Fruit fly (Drosophila melanogaster) whole organism, embryonic: ENCODE measurements around the gene Exn.
"Not testable (repeated sequence)": the region's sequence is repeated elsewhere in the genome, so short reads cannot be mapped to it uniquely, and the experiment has no call there.

Experiments
- Ada2b ChIP-seq: fragments of 200-800 bp; sonication (Bioruptor generic); IDR thresholded peaks from 2 replicates; pipeline ENCODE4 v1.3.6; 2022; ENCODE audit warnings: missing biosample characterization, missing genetic modification characterization
- Bgb ChIP-seq: fragments of 200-800 bp; sonication (Bioruptor generic); IDR thresholded peaks from 2 replicates; pipeline ENCODE4 v1.3.6; 2022; ENCODE audit warnings: missing biosample characterization, missing genetic modification characterization; ENCODE audit not compliant: partially characterized antibody
- CG10267 ChIP-seq: fragments of 200-800 bp; sonication (Bioruptor generic); optimal IDR thresholded peaks from 2 replicates; lab custom pipeline; 2018; ENCODE audit warnings: missing biosample characterization, mild to moderate bottlenecking, missing genetic modification characterization, moderate library complexity
- CG12391 ChIP-seq: fragments of 200-800 bp; sonication (Bioruptor generic); optimal IDR thresholded peaks from 3 replicates; lab custom pipeline; 2018; ENCODE audit warnings: missing biosample characterization, mild to moderate bottlenecking, missing genetic modification characterization, moderate library complexity
- CG13296 ChIP-seq: fragments of 200-800 bp; sonication (Bioruptor generic); optimal IDR thresholded peaks from 3 replicates; lab custom pipeline; 2018; ENCODE audit warnings: missing biosample characterization, mild to moderate bottlenecking, missing genetic modification characterization
- CG14860 ChIP-seq: fragments of 200-800 bp; sonication (Bioruptor generic); IDR thresholded peaks from 3 replicates; pipeline ENCODE4 v1.3.6; 2022; ENCODE audit warnings: missing biosample characterization, missing genetic modification characterization; ENCODE audit not compliant: partially characterized antibody
- CG15601 ChIP-seq: fragments of 200-800 bp; sonication (Bioruptor generic); optimal IDR thresholded peaks from 3 replicates; lab custom pipeline; 2019; ENCODE audit warnings: missing biosample characterization, mild to moderate bottlenecking, missing genetic modification characterization, moderate library complexity
- CG16813 ChIP-seq: fragments of 200-800 bp; sonication (Bioruptor generic); IDR thresholded peaks from 3 replicates; pipeline ENCODE4 v1.3.6; 2022; ENCODE audit warnings: missing biosample characterization, missing genetic modification characterization; ENCODE audit not compliant: partially characterized antibody
- CG17612 ChIP-seq: fragments of 200-800 bp; sonication (Bioruptor generic); IDR thresholded peaks from 2 replicates; pipeline ENCODE4 v1.3.6; 2022; ENCODE audit warnings: missing biosample characterization, missing genetic modification characterization
- CG18262 ChIP-seq: fragments of 200-800 bp; optimal IDR thresholded peaks from 3 replicates; lab custom pipeline; 2019; ENCODE audit warnings: missing biosample characterization, mild to moderate bottlenecking, missing genetic modification characterization, moderate library complexity
- CG2116 ChIP-seq: fragments of 200-800 bp; sonication (Bioruptor generic); optimal IDR thresholded peaks from 3 replicates; lab custom pipeline; 2018; ENCODE audit warnings: missing biosample characterization, mild to moderate bottlenecking, missing genetic modification characterization
- CG34224 ChIP-seq: fragments of 200-800 bp; sonication (Bioruptor generic); IDR thresholded peaks from 3 replicates; pipeline ENCODE4 v1.3.6; 2022; ENCODE audit warnings: missing biosample characterization, missing genetic modification characterization; ENCODE audit not compliant: partially characterized antibody
- CG4617 ChIP-seq: fragments of 200-800 bp; sonication (Bioruptor generic); optimal IDR thresholded peaks from 3 replicates; lab custom pipeline; 2016; ENCODE audit warnings: missing biosample characterization, missing genetic modification characterization, borderline replicate concordance
- CG7963 ChIP-seq: fragments of 200-800 bp; sonication (Bioruptor generic); IDR thresholded peaks from 3 replicates; pipeline ENCODE4 v1.3.6; 2022; ENCODE audit warnings: missing biosample characterization, missing genetic modification characterization; ENCODE audit not compliant: partially characterized antibody
- CG8290 ChIP-seq, 3 experiments: fragments of 200-800 bp; sonication (Bioruptor generic); optimal IDR thresholded peaks; 2 replicates each; lab custom pipeline; 2016 to 2019; ENCODE audit warnings: missing biosample characterization in 3 of 3, missing genetic modification characterization in 3 of 3, mild to moderate bottlenecking in 2 of 3, moderate library complexity in 1 of 3
- CG9215 ChIP-seq: fragments of 200-800 bp; sonication (Bioruptor generic); IDR thresholded peaks from 2 replicates; pipeline ENCODE4 v1.3.6; 2022; ENCODE audit warnings: missing biosample characterization, missing genetic modification characterization
- D19A ChIP-seq: fragments of 200-800 bp; optimal IDR thresholded peaks from 3 replicates; lab custom pipeline; 2019; ENCODE audit warnings: missing biosample characterization, mild to moderate bottlenecking, missing genetic modification characterization, moderate library complexity
- Deaf1 ChIP-seq: fragments of 200-800 bp; optimal IDR thresholded peaks from 3 replicates; lab custom pipeline; 2019; ENCODE audit warnings: missing biosample characterization, mild to moderate bottlenecking, missing genetic modification characterization, moderate library complexity
- Dll ChIP-seq: fragments of 200-800 bp; sonication (Bioruptor generic); IDR thresholded peaks from 4 replicates; pipeline ENCODE4 v1.3.6; 2022; ENCODE audit warnings: missing biosample characterization, missing genetic modification characterization; ENCODE audit not compliant: partially characterized antibody
- Dref ChIP-seq: fragments of 200-800 bp; sonication (Bioruptor generic); IDR thresholded peaks from 2 replicates; pipeline ENCODE4 v1.3.6; 2022; ENCODE audit warnings: missing biosample characterization, missing genetic modification characterization
- HLH4C ChIP-seq: fragments of 200-800 bp; sonication (Bioruptor generic); IDR thresholded peaks from 3 replicates; pipeline ENCODE4 v1.3.6; 2022; ENCODE audit warnings: missing biosample characterization, missing genetic modification characterization; ENCODE audit not compliant: partially characterized antibody
- HmgZ ChIP-seq: fragments of 200-800 bp; sonication (Bioruptor generic); optimal IDR thresholded peaks from 2 replicates; lab custom pipeline; 2018; ENCODE audit warnings: missing biosample characterization, mild to moderate bottlenecking, missing genetic modification characterization
- NC2β ChIP-seq: fragments of 200-800 bp; sonication (Bioruptor generic); optimal IDR thresholded peaks from 2 replicates; lab custom pipeline; 2016; ENCODE audit warnings: missing biosample characterization, missing genetic modification characterization
- Stat92E ChIP-seq, 3 experiments: fragments of >200 bp in 2 of 3; fragments of 200-800 bp in 1 of 3; sonication (Bioruptor generic) in 1 of 3; optimal IDR thresholded peaks; 2 replicates each; lab custom pipeline; 2017 to 2019; ENCODE audit warnings: missing biosample characterization in 3 of 3, missing genetic modification characterization in 3 of 3, mild to moderate bottlenecking in 1 of 3, moderate library complexity in 1 of 3
- Usf ChIP-seq: fragments of 200-800 bp; sonication (Bioruptor generic); optimal IDR thresholded peaks from 2 replicates; lab custom pipeline; 2017; ENCODE audit warnings: missing genotype, missing biosample characterization, missing genetic modification characterization
- al ChIP-seq: fragments of 200-800 bp; sonication (Bioruptor generic); IDR thresholded peaks from 2 replicates; pipeline ENCODE4 v1.3.6; 2022; ENCODE audit warnings: missing biosample characterization, missing genetic modification characterization
- bcd ChIP-seq: fragments of 200-800 bp; sonication (Bioruptor generic); optimal IDR thresholded peaks from 2 replicates; lab custom pipeline; 2017; ENCODE audit warnings: missing biosample characterization, mild to moderate bottlenecking, missing genetic modification characterization
- fd96Cb ChIP-seq: fragments of 200-800 bp; sonication (Bioruptor generic); optimal IDR thresholded peaks from 2 replicates; lab custom pipeline; 2018; ENCODE audit warnings: missing biosample characterization, mild to moderate bottlenecking, missing genetic modification characterization, moderate library complexity
- gfzf ChIP-seq: fragments of 200-800 bp; sonication (Bioruptor generic); optimal IDR thresholded peaks from 2 replicates; lab custom pipeline; 2016; ENCODE audit warnings: missing biosample characterization, mild to moderate bottlenecking, missing genetic modification characterization, moderate library complexity
- grau ChIP-seq: fragments of 200-800 bp; optimal IDR thresholded peaks from 3 replicates; lab custom pipeline; 2019; ENCODE audit warnings: missing biosample characterization, mild to moderate bottlenecking, missing genetic modification characterization, moderate library complexity
- jigr1 ChIP-seq: fragments of 200-800 bp; sonication (Bioruptor generic); IDR thresholded peaks from 3 replicates; pipeline ENCODE4 v1.3.6; 2022; ENCODE audit warnings: missing biosample characterization, missing genetic modification characterization
- lola ChIP-seq, 3 experiments: fragments of >200 bp in 2 of 3; fragments of 200-800 bp in 1 of 3; sonication (Bioruptor generic) in 1 of 3; optimal IDR thresholded peaks; 2 replicates each; lab custom pipeline; 2017 to 2019; ENCODE audit warnings: missing biosample characterization in 3 of 3, missing genetic modification characterization in 3 of 3, mild to moderate bottlenecking in 1 of 3, moderate library complexity in 1 of 3
- oc ChIP-seq: fragments of 200-800 bp; sonication (Bioruptor generic); optimal IDR thresholded peaks from 2 replicates; lab custom pipeline; 2018; ENCODE audit warnings: missing biosample characterization, mild to moderate bottlenecking, missing genetic modification characterization, moderate library complexity
- org-1 ChIP-seq: fragments of 200-800 bp; sonication (Bioruptor generic); optimal IDR thresholded peaks from 2 replicates; lab custom pipeline; 2017; ENCODE audit warnings: missing biosample characterization, missing genetic modification characterization
- pho ChIP-seq: fragments of 200-800 bp; sonication (Bioruptor generic); optimal IDR thresholded peaks from 2 replicates; lab custom pipeline; 2016; ENCODE audit warnings: missing biosample characterization, missing genetic modification characterization
- repo ChIP-seq: fragments of 200-800 bp; sonication (Bioruptor generic); optimal IDR thresholded peaks from 2 replicates; lab custom pipeline; 2016; ENCODE audit warnings: missing biosample characterization, missing genetic modification characterization
- sens ChIP-seq: fragments of 200-800 bp; sonication (Bioruptor generic); peaks from one replicate; lab custom pipeline; 2016; ENCODE audit warnings: missing biosample characterization, missing genetic modification characterization
- slou ChIP-seq: fragments of 200-800 bp; sonication (Bioruptor generic); optimal IDR thresholded peaks from 3 replicates; lab custom pipeline; 2016; ENCODE audit warnings: missing biosample characterization, missing genetic modification characterization
- sna ChIP-seq: fragments of 200-800 bp; sonication (Bioruptor generic); IDR thresholded peaks from 2 replicates; pipeline ENCODE4 v1.3.6; 2022; ENCODE audit warnings: missing biosample characterization, missing genetic modification characterization; ENCODE audit not compliant: partially characterized antibody
- tna ChIP-seq: fragments of 200-800 bp; sonication (Bioruptor generic); IDR thresholded peaks from 2 replicates; pipeline ENCODE4 v1.3.6; 2022; ENCODE audit warnings: missing biosample characterization, missing genetic modification characterization; ENCODE audit not compliant: partially characterized antibody
- usp ChIP-seq: fragments of >200 bp; optimal IDR thresholded peaks from 2 replicates; lab custom pipeline; 2017; ENCODE audit warnings: missing biosample characterization, missing genetic modification characterization
- zen ChIP-seq: fragments of 200-800 bp; sonication (Bioruptor generic); optimal IDR thresholded peaks from 3 replicates; lab custom pipeline; 2018; ENCODE audit warnings: missing biosample characterization, mild to moderate bottlenecking, missing genetic modification characterization, moderate library complexity
- zen2 ChIP-seq: fragments of 200-800 bp; sonication (Bioruptor generic); IDR thresholded peaks from 3 replicates; pipeline ENCODE4 v1.3.6; 2022; ENCODE audit warnings: missing biosample characterization, missing genetic modification characterization; ENCODE audit not compliant: partially characterized antibody

The Exn gene

dm6 chr3L:16944061-16944460 is 25.8 kb upstream of the Exn start, which contains the start of gene Obp73a:
Obp73a (plus strand) TSS chr3L:16944361.
- no peak for TF ChIP-seq CG4617 (GFP tag; lab: Kevin White, UChicago)
- no peak for TF ChIP-seq lola (GFP tag; optimal IDR thresholded peaks at IDR 0.05; lab: Kevin White, UChicago)
- TF ChIP-seq fd96Cb (tag; lab: Kevin White, UChicago), result no peak
- no peak for TF ChIP-seq zen
- TF ChIP-seq CG13296 (GFP tag; lab: Kevin White, UChicago), result no peak
- no peak for TF ChIP-seq Ada2b
- TF ChIP-seq org-1 (GFP tag; lab: Kevin White, UChicago), result no peak
- no peak for TF ChIP-seq jigr1 (GFP tag; lab: Robert Waterston, UW)

- not testable (repeated sequence) for TF ChIP-seq gfzf (GFP tag; lab: Kevin White, UChicago); CG18262 (tag; lab: Kevin White, UChicago); usp
These were observed 15.3 kb upstream of the Exn start, which contains the start of gene Ogdh for dm6 chr3L:16954522-16954921. Ogdh (plus strand) TSS chr3L:16954822.

- TF ChIP-seq Deaf1 (tag; lab: Kevin White, UChicago) (peak; percentile 18), CG16813 (GFP tag; lab: Robert Waterston, UW) (peak; percentile 88), CG17612 (GFP tag; lab: Robert Waterston, UW) (no peak), Stat92E (GFP tag; optimal IDR thresholded peaks at IDR 0.05; lab: Kevin White, UChicago) (peak in 2 of 3 experiments; percentile 85 to 92), tna (GFP tag; lab: Robert Waterston, UW) (peak; percentile 58), al (GFP tag; lab: Robert Waterston, UW) (no peak), CG15601 (tag; lab: Kevin White, UChicago) (peak; percentile 46), oc (tag; lab: Kevin White, UChicago) (peak; percentile 14), pho (GFP tag; lab: Kevin White, UChicago) (peak; percentile 36), CG14860 (peak; percentile 78), Dll (GFP tag; lab: Robert Waterston, UW) (peak; percentile 88), sna (GFP tag; lab: Robert Waterston, UW) (peak; percentile 80; the same call in 1 of the 2 replicates), HmgZ (tag; lab: Kevin White, UChicago) (peak; percentile 69), CG2116 (GFP tag; lab: Kevin White, UChicago) (peak; percentile 56), Usf (no peak), CG9215 (GFP tag; lab: Robert Waterston, UW) (no peak), CG12391 (tag; lab: Kevin White, UChicago) (peak; percentile 29), NC2β (GFP tag; lab: Kevin White, UChicago) (peak; percentile 25), Dref (GFP tag; lab: Robert Waterston, UW) (peak; percentile 90), CG34224 (peak; percentile 91), sens (GFP tag; lab: Kevin White, UChicago) (peak; percentile 88), CG8290 (GFP tag; optimal IDR thresholded peaks at IDR 0.05; lab: Kevin White, UChicago) (peak; percentile 60), CG8290 (tag; optimal IDR thresholded peaks at IDR 0.05; lab: Kevin White, UChicago) (peak in 1 of 2 experiments; percentile 81), Bgb (peak; percentile 97), repo (no peak), zen2 (GFP tag; lab: Robert Waterston, UW) (peak; percentile 91), CG10267 (peak; percentile 46), HLH4C (GFP tag; lab: Robert Waterston, UW) (peak; percentile 79), CG7963 (peak; percentile 75), grau (tag; lab: Kevin White, UChicago) (peak; percentile 43), D19A (tag; lab: Kevin White, UChicago) (peak; percentile 15), slou (no peak), bcd (GFP tag; lab: Kevin White, UChicago) (peak; percentile 20), Ada2b (no peak; the same call in 1 of the 2 replicates)
These were observed 14.4 kb upstream of the Exn start for dm6 chr3L:16955219-16956002.
